Worm (Caenorhabditis elegans): ENCODE measurements around the gene nhr-162.

DNA sequence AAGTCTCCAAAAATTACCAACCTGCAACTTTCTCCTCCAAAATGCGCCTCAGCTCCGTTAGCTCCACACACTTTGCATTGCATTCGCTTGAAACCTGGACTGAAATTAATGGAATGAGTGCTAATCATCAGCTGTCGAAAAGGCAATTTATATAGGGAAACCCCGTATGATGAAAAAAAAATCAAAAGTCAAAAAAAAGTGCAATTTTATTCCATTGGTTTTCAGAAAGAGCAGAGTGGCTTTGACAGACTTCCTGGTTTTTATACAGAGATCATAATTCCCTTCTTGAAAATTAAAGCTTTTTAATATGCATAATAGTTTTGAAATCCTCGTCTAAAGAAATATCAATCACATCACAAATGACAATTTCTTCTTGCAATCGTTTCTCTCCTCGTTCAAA, 4.0 kb downstream of the nhr-162 start, which contains the start of gene nhr-139:
- TF ChIP-seq unc-39 (tag; optimal IDR thresholded peaks at IDR 0.05) (no peak), ham-2 (GFP tag; optimal IDR thresholded peaks at IDR 0.05) (no peak), flh-1 (GFP tag; optimal IDR thresholded peaks at IDR 0.05) (no peak), blmp-1 (tag; optimal IDR thresholded peaks at IDR 0.05) (no peak), unc-62 (GFP tag; optimal IDR thresholded peaks at IDR 0.05) (no peak), ceh-43 (GFP tag; optimal IDR thresholded peaks at IDR 0.05) (no peak), pha-4 (tag; optimal IDR thresholded peaks at IDR 0.05) (no peak), elt-1 (tag; optimal IDR thresholded peaks at IDR 0.05; ENCODE audit: borderline replicate concordance, insufficient read depth) (no peak), sptf-1 (tag; optimal IDR thresholded peaks at IDR 0.05) (no peak), mep-1 (tag; optimal IDR thresholded peaks at IDR 0.05) (no peak), ces-1 (GFP tag; optimal IDR thresholded peaks at IDR 0.05) (no peak), nhr-12 (tag; optimal IDR thresholded peaks at IDR 0.05) (no peak)

Measured in whole organism, mixed stage, embryonic.